Fruit fly (Drosophila melanogaster): Measurements from ENCODE around the gene CG8997.

Gene CG8997

dm6 chr2L:13878801-13879200 lies 33.7 kb upstream of the CG8997 start (continued):
- no peak for TF ChIP-seq CG3032 (tag; optimal IDR thresholded peaks at IDR 0.05)
- TF ChIP-seq Sox102F (GFP tag; optimal IDR thresholded peaks at IDR 0.05), result peak; percentile 3
- no peak for TF ChIP-seq CG6792 (GFP tag; optimal IDR thresholded peaks at IDR 0.05)
- no peak for TF ChIP-seq Ets21C (GFP tag; optimal IDR thresholded peaks at IDR 0.05)
- no peak for TF ChIP-seq fd59A (GFP tag; optimal IDR thresholded peaks at IDR 0.05)
- no peak for TF ChIP-seq Met (GFP tag; optimal IDR thresholded peaks at IDR 0.05)
- no peak for TF ChIP-seq topi (GFP tag; optimal IDR thresholded peaks at IDR 0.05)
- no peak; the same call in 2 of the 3 replicates for TF ChIP-seq CG8119 (GFP tag; IDR thresholded peaks at IDR 0.05)
- TF ChIP-seq dac (GFP tag; optimal IDR thresholded peaks at IDR 0.05), result no peak
- no peak for TF ChIP-seq Sox15 (GFP tag; optimal IDR thresholded peaks at IDR 0.05)
- TF ChIP-seq dsx (GFP tag; optimal IDR thresholded peaks at IDR 0.05; ENCODE audit: poor library complexity, severe bottlenecking), result peak; percentile 39
- peak; percentile 6 for TF ChIP-seq CG6276 (GFP tag; optimal IDR thresholded peaks at IDR 0.05)
- TF ChIP-seq CG6808 (GFP tag; optimal IDR thresholded peaks at IDR 0.05), result no peak
- TF ChIP-seq CG11762 (GFP tag; optimal IDR thresholded peaks at IDR 0.05; ENCODE audit: insufficient read depth), result no peak
- TF ChIP-seq acj6 (GFP tag; optimal IDR thresholded peaks at IDR 0.05), result no peak
- peak; percentile 44 for TF ChIP-seq svp (GFP tag)
- peak; percentile 64; the same call in 2 of the 3 replicates for TF ChIP-seq eg (GFP tag; IDR thresholded peaks at IDR 0.05)
- peak; percentile 26; the same call in 1 of the 2 replicates for TF ChIP-seq Gug (GFP tag; IDR thresholded peaks at IDR 0.05)
- no peak for TF ChIP-seq Smox (GFP tag; optimal IDR thresholded peaks at IDR 0.05)
- no peak for TF ChIP-seq fd85E (GFP tag; optimal IDR thresholded peaks at IDR 0.05)
- TF ChIP-seq CG31627 (GFP tag; optimal IDR thresholded peaks at IDR 0.05), result no peak
- no peak for TF ChIP-seq spab (GFP tag; optimal IDR thresholded peaks at IDR 0.05)
- no peak for TF ChIP-seq CG11902 (GFP tag; optimal IDR thresholded peaks at IDR 0.05)
- TF ChIP-seq fkh (GFP tag; optimal IDR thresholded peaks at IDR 0.05), result peak; percentile 48
- TF ChIP-seq net (GFP tag; optimal IDR thresholded peaks at IDR 0.05), result peak; percentile 7
- TF ChIP-seq CG34406 (GFP tag; optimal IDR thresholded peaks at IDR 0.05), result no peak
- TF ChIP-seq Sox14 (GFP tag; optimal IDR thresholded peaks at IDR 0.05), result no peak
- peak; percentile 30 for TF ChIP-seq CG16779 (tag; optimal IDR thresholded peaks at IDR 0.05)
- TF ChIP-seq CG6163 (GFP tag; IDR thresholded peaks at IDR 0.05), result peak; percentile 41; the same call in 2 of the 3 replicates
- TF ChIP-seq Hr39 (GFP tag; optimal IDR thresholded peaks at IDR 0.05), result no peak
- TF ChIP-seq Lpt (GFP tag; optimal IDR thresholded peaks at IDR 0.05), result no peak
- peak; percentile 12 for TF ChIP-seq esn (GFP tag; optimal IDR thresholded peaks at IDR 0.05)
- no peak for TF ChIP-seq CG32006 (GFP tag; optimal IDR thresholded peaks at IDR 0.05)
- no peak for TF ChIP-seq CG4318 (GFP tag; optimal IDR thresholded peaks at IDR 0.05)
- TF ChIP-seq pdm3 (GFP tag; optimal IDR thresholded peaks at IDR 0.05), result no peak
- no peak for TF ChIP-seq CG15336 (GFP tag; IDR thresholded peaks at IDR 0.05)
- TF ChIP-seq vri (GFP tag; optimal IDR thresholded peaks at IDR 0.05), result peak; percentile 71

- TF ChIP-seq spab (GFP tag; optimal IDR thresholded peaks at IDR 0.05) (no peak), Eip78C (GFP tag) (peak; percentile 81), vri (GFP tag; optimal IDR thresholded peaks at IDR 0.05) (peak; percentile 3), Eip93F (GFP tag; optimal IDR thresholded peaks at IDR 0.05) (no peak)
Measured at dm6 chr2L:13877934-13878580, 32.9 kb upstream of the CG8997 start.

dm6 chr2L:13876698-13877097 lies 31.6 kb upstream of the CG8997 start:
- TF ChIP-seq CG9139 (GFP tag; optimal IDR thresholded peaks at IDR 0.05) (no peak), Ets21C (GFP tag; optimal IDR thresholded peaks at IDR 0.05) (no peak), CG10631 (GFP tag; optimal IDR thresholded peaks at IDR 0.05) (no peak), OdsH (GFP tag; optimal IDR thresholded peaks at IDR 0.05) (peak; percentile 3), fd59A (GFP tag; optimal IDR thresholded peaks at IDR 0.05) (no peak), CG6808 (GFP tag; optimal IDR thresholded peaks at IDR 0.05) (no peak), Eip78C (GFP tag) (peak; percentile 46), Hr38 (GFP tag; optimal IDR thresholded peaks at IDR 0.05) (no peak), esn (GFP tag; optimal IDR thresholded peaks at IDR 0.05) (peak; percentile 4)

All from whole organism, prepupa.